Fruit fly (Drosophila melanogaster) whole organism, embryonic: Measurements from ENCODE around the gene brun.

Source experiments
- Awh ChIP-seq: fragments of 200-800 bp; sonication (Bioruptor generic); IDR thresholded peaks from 2 replicates; pipeline ENCODE4, ENCODE4 v1.3.6; 2022; ENCODE audit warnings: missing biosample characterization, missing genetic modification characterization
- CG10147 ChIP-seq: fragments of 200-800 bp; sonication (Bioruptor generic); optimal IDR thresholded peaks from 2 replicates; lab custom pipeline; 2019; ENCODE audit warnings: missing biosample characterization, mild to moderate bottlenecking, missing genetic modification characterization, moderate library complexity
- CG10366 ChIP-seq: fragments of 200-800 bp; sonication (Bioruptor generic); IDR thresholded peaks from 2 replicates; pipeline ENCODE4 v1.3.6; 2022; ENCODE audit warnings: missing biosample characterization, missing genetic modification characterization
- CG13775 ChIP-seq: fragments of 200-800 bp; sonication (Bioruptor generic); optimal IDR thresholded peaks from 3 replicates; lab custom pipeline; 2017; ENCODE audit warnings: missing biosample characterization, mild to moderate bottlenecking, missing genetic modification characterization
- CG14050 ChIP-seq: fragments of 200-800 bp; sonication (Bioruptor generic); IDR thresholded peaks from 3 replicates; pipeline ENCODE4 v1.3.6; 2022; ENCODE audit warnings: missing biosample characterization, missing genetic modification characterization
- CG15073 ChIP-seq: fragments of 200-800 bp; sonication (Bioruptor generic); optimal IDR thresholded peaks from 2 replicates; lab custom pipeline; 2016; ENCODE audit warnings: missing biosample characterization, missing genetic modification characterization
- CG15269 ChIP-seq: fragments of 200-800 bp; sonication (Bioruptor generic); optimal IDR thresholded peaks from 2 replicates; lab custom pipeline; 2018; ENCODE audit warnings: missing biosample characterization, mild to moderate bottlenecking, missing genetic modification characterization, moderate library complexity
- CG16813 ChIP-seq: fragments of 200-800 bp; sonication (Bioruptor generic); IDR thresholded peaks from 3 replicates; pipeline ENCODE4 v1.3.6; 2022; ENCODE audit warnings: missing biosample characterization, missing genetic modification characterization; ENCODE audit not compliant: partially characterized antibody
- CG16863 ChIP-seq: fragments of 200-800 bp; sonication (Bioruptor generic); optimal IDR thresholded peaks from 3 replicates; lab custom pipeline; 2016; ENCODE audit warnings: missing biosample characterization, missing genetic modification characterization
- CG17328 ChIP-seq: fragments of 200-800 bp; sonication (Bioruptor generic); IDR thresholded peaks from 2 replicates; pipeline ENCODE4 v1.3.6; 2022; ENCODE audit warnings: missing biosample characterization, missing genetic modification characterization
- CG18476 ChIP-seq: fragments of 200-800 bp; sonication (Bioruptor generic); optimal IDR thresholded peaks from 2 replicates; lab custom pipeline; 2016; ENCODE audit warnings: missing biosample characterization, mild to moderate bottlenecking, missing genetic modification characterization
- CG2120 ChIP-seq: fragments of 200-800 bp; sonication (Bioruptor generic); optimal IDR thresholded peaks from 3 replicates; lab custom pipeline; 2016; ENCODE audit warnings: missing biosample characterization, missing genetic modification characterization
- CG31441 ChIP-seq: fragments of 200-800 bp; sonication (Bioruptor generic); IDR thresholded peaks from 2 replicates; pipeline ENCODE4 v1.3.6; 2022; ENCODE audit warnings: missing biosample characterization, missing genetic modification characterization
- CG33557 ChIP-seq: fragments of 200-800 bp; sonication (Bioruptor generic); optimal IDR thresholded peaks from 2 replicates; lab custom pipeline; 2019; ENCODE audit warnings: missing biosample characterization, mild to moderate bottlenecking, missing genetic modification characterization, moderate library complexity
- CG7372 ChIP-seq: fragments of 200-800 bp; sonication (Bioruptor generic); IDR thresholded peaks from 2 replicates; pipeline ENCODE4 v1.3.6; 2022; ENCODE audit warnings: missing biosample characterization, missing genetic modification characterization
- CG8089 ChIP-seq: fragments of 200-800 bp; sonication (Bioruptor generic); optimal IDR thresholded peaks from 3 replicates; lab custom pipeline; 2016; ENCODE audit warnings: missing biosample characterization, missing genetic modification characterization
- CoRest ChIP-seq: fragments of 200-800 bp; sonication (Bioruptor generic); optimal IDR thresholded peaks from 3 replicates; lab custom pipeline; 2018; ENCODE audit warnings: missing biosample characterization, mild to moderate bottlenecking, missing genetic modification characterization, moderate library complexity
- E2f2 ChIP-seq: fragments of 200-800 bp; sonication (Bioruptor generic); IDR thresholded peaks from 2 replicates; pipeline ENCODE4 v1.3.6; 2022; ENCODE audit warnings: missing biosample characterization, missing genetic modification characterization
- Fer3 ChIP-seq: fragments of 200-800 bp; sonication (Bioruptor generic); optimal IDR thresholded peaks from 2 replicates; lab custom pipeline; 2018; ENCODE audit warnings: missing biosample characterization, mild to moderate bottlenecking, missing genetic modification characterization, moderate library complexity
- Hmr ChIP-seq: fragments of 200-800 bp; sonication (Bioruptor generic); optimal IDR thresholded peaks from 3 replicates; lab custom pipeline; 2017; ENCODE audit warnings: mild to moderate bottlenecking, missing biosample characterization, missing genetic modification reagents, missing genetic modification characterization
- MESR4 ChIP-seq: fragments of 200-800 bp; sonication (Bioruptor generic); optimal IDR thresholded peaks from 2 replicates; lab custom pipeline; 2018; ENCODE audit warnings: missing biosample characterization, mild to moderate bottlenecking, missing genetic modification characterization, moderate library complexity
- NFAT ChIP-seq: fragments of 200-800 bp; sonication (Bioruptor generic); IDR thresholded peaks from 2 replicates; pipeline ENCODE4 v1.3.6; 2022; ENCODE audit warnings: missing biosample characterization, missing genetic modification characterization
- Oli ChIP-seq: fragments of 200-800 bp; sonication (Bioruptor generic); optimal IDR thresholded peaks from 2 replicates; lab custom pipeline; 2018; ENCODE audit warnings: missing biosample characterization, mild to moderate bottlenecking, missing genetic modification characterization, moderate library complexity
- Ptx1 ChIP-seq: fragments of 200-800 bp; sonication (Bioruptor generic); IDR thresholded peaks from 2 replicates; pipeline ENCODE4 v1.3.6; 2022; ENCODE audit warnings: missing biosample characterization, missing genetic modification characterization
- Xrp1 ChIP-seq: fragments of 200-800 bp; sonication (Bioruptor generic); IDR thresholded peaks from 2 replicates; pipeline ENCODE4 v1.3.6; 2022; ENCODE audit warnings: missing biosample characterization, missing genetic modification characterization
- YL-1 ChIP-seq: fragments of 200-800 bp; sonication (Bioruptor generic); optimal IDR thresholded peaks from 3 replicates; lab custom pipeline; 2017; ENCODE audit warnings: missing biosample characterization, mild to moderate bottlenecking, missing genetic modification characterization
- abd-A ChIP-seq: fragments of 200-800 bp; sonication (Bioruptor generic); optimal IDR thresholded peaks from 3 replicates; lab custom pipeline; 2019; ENCODE audit warnings: missing biosample characterization, mild to moderate bottlenecking, missing genetic modification characterization, moderate library complexity
- amos ChIP-seq: fragments of 200-800 bp; sonication (Bioruptor generic); IDR thresholded peaks from 2 replicates; pipeline ENCODE4 v1.3.6; 2022; ENCODE audit warnings: missing biosample characterization, missing genetic modification characterization; ENCODE audit not compliant: partially characterized antibody
- ara ChIP-seq: fragments of 200-800 bp; sonication (Bioruptor generic); IDR thresholded peaks from 2 replicates; pipeline ENCODE4 v1.3.6; 2022; ENCODE audit warnings: missing biosample characterization, missing genetic modification characterization
- az2 ChIP-seq: fragments of 200-800 bp; sonication (Bioruptor generic); optimal IDR thresholded peaks from 3 replicates; lab custom pipeline; 2016; ENCODE audit warnings: missing biosample characterization, missing genetic modification characterization
- chinmo ChIP-seq: fragments of 200-800 bp; sonication (Bioruptor generic); IDR thresholded peaks from 4 replicates; pipeline ENCODE4 v1.3.6; 2022; ENCODE audit warnings: missing biosample characterization, missing genetic modification characterization; ENCODE audit not compliant: partially characterized antibody
- crp ChIP-seq, 2 experiments: fragments of 200-800 bp; sonication (Bioruptor generic); optimal IDR thresholded peaks; 2 replicates in 1 of 2; 3 replicates in 1 of 2; lab custom pipeline; 2017; ENCODE audit warnings: missing biosample characterization in 2 of 2, missing genetic modification characterization in 2 of 2, mild to moderate bottlenecking in 1 of 2, moderate library complexity in 1 of 2
- fd102C ChIP-seq: fragments of 200-800 bp; sonication (Bioruptor generic); optimal IDR thresholded peaks from 2 replicates; lab custom pipeline; 2018; ENCODE audit warnings: missing biosample characterization, mild to moderate bottlenecking, missing genetic modification characterization, moderate library complexity
- grn ChIP-seq: fragments of 200-800 bp; sonication (Bioruptor generic); optimal IDR thresholded peaks from 3 replicates; lab custom pipeline; 2017; ENCODE audit warnings: missing biosample characterization, missing genetic modification characterization
- gsb-n ChIP-seq: fragments of 200-800 bp; sonication (Bioruptor generic); optimal IDR thresholded peaks from 3 replicates; lab custom pipeline; 2018; ENCODE audit warnings: missing biosample characterization, mild to moderate bottlenecking, missing genetic modification characterization
- lov ChIP-seq, 2 experiments: fragments of 200-800 bp in 1 of 2; fragments of >200 bp in 1 of 2; sonication (Bioruptor generic) in 1 of 2; IDR thresholded peaks in 1 of 2; optimal IDR thresholded peaks in 1 of 2; 2 replicates in 1 of 2; 3 replicates in 1 of 2; pipeline versions ENCODE4 v1.3.6 to Lab custom; 2017 to 2022; ENCODE audit warnings: missing biosample characterization in 1 of 2, missing genetic modification characterization in 1 of 2
- mld ChIP-seq: fragments of 200-800 bp; sonication (Bioruptor generic); IDR thresholded peaks from 3 replicates; pipeline ENCODE4 v1.3.6; 2022; ENCODE audit warnings: missing biosample characterization, missing genetic modification characterization; ENCODE audit not compliant: partially characterized antibody
- odd ChIP-seq: fragments of 200-800 bp; sonication (Bioruptor generic); optimal IDR thresholded peaks from 2 replicates; lab custom pipeline; 2017; ENCODE audit warnings: missing biosample characterization, mild to moderate bottlenecking, missing genetic modification characterization
- onecut ChIP-seq: fragments of 200-800 bp; sonication (Bioruptor generic); IDR thresholded peaks from 2 replicates; pipeline ENCODE4 v1.3.6; 2022; ENCODE audit warnings: missing biosample characterization, missing genetic modification characterization
- org-1 ChIP-seq: fragments of 200-800 bp; sonication (Bioruptor generic); optimal IDR thresholded peaks from 2 replicates; lab custom pipeline; 2017; ENCODE audit warnings: missing biosample characterization, missing genetic modification characterization
- pan ChIP-seq, 4 experiments: fragments of >200 bp in 3 of 4; fragments of 200-800 bp in 1 of 4; sonication (Bioruptor generic) in 1 of 4; optimal IDR thresholded peaks in 3 of 4; IDR thresholded peaks in 1 of 4; 2 replicates each; pipeline versions ENCODE4 v1.3.6 to Lab custom; 2017 to 2022; ENCODE audit warnings: missing biosample characterization in 2 of 4, missing genetic modification characterization in 2 of 4, mixed read lengths in 1 of 4
- pnt ChIP-seq: fragments of 200-800 bp; sonication (Bioruptor generic); optimal IDR thresholded peaks from 3 replicates; lab custom pipeline; 2016; ENCODE audit warnings: missing biosample characterization, missing genetic modification characterization
- row ChIP-seq: fragments of 200-800 bp; sonication (Bioruptor generic); IDR thresholded peaks from 3 replicates; pipeline ENCODE4 v1.3.6; 2022; ENCODE audit warnings: missing biosample characterization, missing genetic modification characterization
- sens ChIP-seq: fragments of 200-800 bp; sonication (Bioruptor generic); peaks from one replicate; lab custom pipeline; 2016; ENCODE audit warnings: missing biosample characterization, missing genetic modification characterization
- sim ChIP-seq: fragments of 200-800 bp; sonication (Bioruptor generic); IDR thresholded peaks from 2 replicates; pipeline ENCODE4 v1.3.6; 2022; ENCODE audit warnings: missing biosample characterization, missing genetic modification characterization
- sqz ChIP-seq: fragments of 200-800 bp; sonication (Bioruptor generic); optimal IDR thresholded peaks from 3 replicates; lab custom pipeline; 2018; ENCODE audit warnings: missing biosample characterization, mild to moderate bottlenecking, missing genetic modification characterization
- z ChIP-seq: fragments of 200-800 bp; sonication (Bioruptor generic); IDR thresholded peaks from 3 replicates; pipeline ENCODE4 v1.3.6; 2022; ENCODE audit warnings: missing biosample characterization, missing genetic modification characterization

Gene brun

DNA sequence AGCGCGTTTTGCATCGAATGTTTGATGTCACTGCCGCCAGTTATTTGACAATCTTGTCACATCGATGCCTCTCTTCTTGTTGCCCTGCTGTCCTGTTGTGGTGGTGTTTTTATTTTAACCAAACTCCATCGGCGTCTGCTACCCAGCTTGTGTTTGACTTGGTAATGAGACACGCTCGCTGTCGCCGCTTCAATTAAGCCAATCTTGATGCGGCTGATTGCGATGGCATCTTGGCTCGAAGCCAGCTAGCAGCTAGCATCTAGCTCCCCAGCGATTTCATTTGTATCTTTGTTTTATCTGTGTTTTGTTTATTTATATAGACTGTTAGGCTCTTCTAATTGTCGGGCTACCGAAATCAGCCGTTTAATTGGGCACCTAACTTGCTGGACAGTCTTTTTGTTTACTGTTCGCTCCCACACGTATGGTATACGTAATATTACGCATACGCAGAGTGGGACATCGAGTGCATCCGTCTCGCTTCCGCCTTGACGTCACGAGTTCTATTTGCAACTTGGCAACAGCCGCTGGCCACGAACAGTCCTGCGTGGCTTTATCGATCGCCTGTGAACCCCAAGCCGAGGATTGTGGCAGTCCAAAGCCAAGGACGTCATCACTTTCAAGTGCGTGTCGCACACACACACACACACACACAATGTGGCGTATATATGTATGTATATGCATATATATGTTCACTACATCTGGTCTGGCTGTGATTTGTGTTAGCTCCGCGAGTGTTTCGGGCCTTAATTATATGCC lies 48.7 kb upstream of the brun start (continued):
- TF ChIP-seq grn (peak; percentile 60), onecut (GFP tag; lab: Robert Waterston, UW) (peak; percentile 88), Awh (GFP tag; lab: Robert Waterston, UW) (peak; percentile 66), CG7372 (peak; percentile 77), pnt (GFP tag; lab: Kevin White, UChicago) (no peak), CG16813 (GFP tag; lab: Robert Waterston, UW) (no peak), CG16863 (no peak), gsb-n (no peak), amos (no peak), CG2120 (GFP tag; lab: Kevin White, UChicago) (no peak), sqz (GFP tag; lab: Kevin White, UChicago) (no peak), Hmr (GFP tag; lab: Kevin White, UChicago) (no peak), CG8089 (GFP tag; lab: Kevin White, UChicago) (no peak), odd (GFP tag; lab: Kevin White, UChicago) (no peak), CG13775 (no peak), YL-1 (GFP tag; lab: Kevin White, UChicago) (no peak), abd-A (no peak), crp (GFP tag; optimal IDR thresholded peaks at IDR 0.05; lab: Kevin White, UChicago) (no peak), Fer3 (tag; lab: Kevin White, UChicago) (no peak), E2f2 (no peak), MESR4 (GFP tag; lab: Kevin White, UChicago) (no peak), ara (GFP tag; lab: Robert Waterston, UW) (no peak), fd102C (GFP tag; lab: Kevin White, UChicago) (no peak)

DNA sequence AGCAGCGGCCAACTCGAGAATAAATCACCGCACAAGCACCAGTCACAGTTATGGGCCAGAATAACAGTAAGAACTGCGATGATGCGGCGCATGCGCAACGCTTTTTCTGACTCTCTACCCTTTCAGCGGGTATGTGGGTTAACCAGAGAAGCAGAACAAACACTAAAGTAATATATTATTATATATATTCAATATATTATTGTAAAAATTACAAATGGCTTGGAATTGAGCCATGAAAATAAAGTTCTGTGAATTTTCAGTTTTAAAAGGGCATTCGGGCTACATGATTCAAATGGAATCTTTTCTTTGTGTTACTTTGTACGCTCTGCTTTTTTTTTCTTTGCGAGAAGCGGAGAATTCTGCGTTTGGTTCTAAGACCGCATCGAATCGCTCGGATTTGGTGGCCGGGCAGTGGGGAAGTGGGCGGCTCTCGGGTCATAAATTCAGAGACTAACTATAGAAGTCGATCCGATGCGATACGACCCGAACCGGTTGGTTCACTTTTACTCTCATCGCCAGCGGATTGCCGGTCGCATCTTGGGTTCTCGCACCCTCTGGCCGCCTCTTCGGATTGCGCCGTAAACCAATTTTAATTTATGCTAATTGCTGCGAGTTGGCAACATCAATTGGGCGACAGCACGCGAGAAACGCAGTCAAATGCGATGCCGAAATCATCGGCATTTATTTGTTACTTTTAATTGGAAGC lies 44.7 kb upstream of the brun start:
- TF ChIP-seq row (GFP tag; lab: Robert Waterston, UW) (peak; percentile 56; the same call in 2 of the 3 replicates), sim (GFP tag; lab: Robert Waterston, UW) (no peak), CG31441 (GFP tag; lab: Robert Waterston, UW) (peak; percentile 37; the same call in 1 of the 2 replicates), mld (GFP tag; lab: Robert Waterston, UW) (no peak), chinmo (GFP tag; lab: Robert Waterston, UW) (peak; percentile 72; the same call in 2 of the 4 replicates), CoRest (peak; percentile 27), CG15073 (GFP tag; lab: Kevin White, UChicago) (no peak), sens (GFP tag; lab: Kevin White, UChicago) (peak; percentile 24), Ptx1 (GFP tag; lab: Robert Waterston, UW) (0 out of 2 replicates have a peak, but pooled peaks have one; percentile 12), CG10366 (GFP tag; lab: Robert Waterston, UW) (peak; percentile 31; the same call in 1 of the 2 replicates), lov (optimal IDR thresholded peaks at IDR 0.05; lab: Kevin White, UChicago) (no peak), lov (GFP tag; IDR thresholded peaks at IDR 0.05; lab: Robert Waterston, UW) (no peak), CG15269 (tag; lab: Kevin White, UChicago) (peak; percentile 7), CG10147 (no peak), NFAT (0 out of 2 replicates have a peak, but pooled peaks have one; percentile 2), Xrp1 (GFP tag; lab: Robert Waterston, UW) (peak; percentile 58), CG18476 (no peak), z (GFP tag; lab: Robert Waterston, UW) (no peak), org-1 (GFP tag; lab: Kevin White, UChicago) (no peak), pan (optimal IDR thresholded peaks at IDR 0.05; lab: Kevin White, UChicago) (no peak), pan (GFP tag; optimal IDR thresholded peaks at IDR 0.05 in 1 of 2, IDR thresholded peaks at IDR 0.05 in 1 of 2) (peak in 1 of 2 experiments; percentile 29), CG33557 (GFP tag; lab: Kevin White, UChicago) (no peak), CG17328 (GFP tag; lab: Robert Waterston, UW) (peak; percentile 11; the same call in 1 of the 2 replicates), az2 (GFP tag; lab: Kevin White, UChicago) (peak; percentile 8), Oli (peak; percentile 26), CG14050 (GFP tag; lab: Robert Waterston, UW) (no peak)
